Worm (Caenorhabditis elegans) whole organism, L2 larva: ENCODE data around the gene C27D6.3.

Source experiments
- C34F6.9 ChIP-seq: fragments of 150-350 bp; optimal IDR thresholded peaks from 2 replicates; lab custom pipeline; 2014; ENCODE audit warnings: missing biosample characterization, missing genetic modification characterization
- F13H6.1 ChIP-seq: sonication (generic microtip); optimal IDR thresholded peaks from 2 replicates; lab custom pipeline; 2016; ENCODE audit warnings: missing genetic modification characterization, missing compliant biosample characterization
- R02D3.7 ChIP-seq: fragments of 150-350 bp; optimal IDR thresholded peaks from 2 replicates; lab custom pipeline; 2014; ENCODE audit warnings: missing biosample characterization, missing genetic modification characterization
- Y55F3AM.14 ChIP-seq: fragments of 200-800 bp; sonication (Bioruptor generic); optimal IDR thresholded peaks from 2 replicates; lab custom pipeline; 2018; ENCODE audit warnings: mild to moderate bottlenecking, missing genetic modification characterization, missing compliant biosample characterization
- alr-1 ChIP-seq: fragments of 150-350 bp; optimal IDR thresholded peaks from 2 replicates; lab custom pipeline; 2014; ENCODE audit warnings: missing biosample characterization, missing genetic modification characterization
- aly-2 ChIP-seq: fragments of 150-350 bp; optimal IDR thresholded peaks from 2 replicates; lab custom pipeline; 2014; ENCODE audit warnings: missing biosample characterization, missing genetic modification characterization
- ama-1 ChIP-seq: fragments of 150-350 bp; optimal IDR thresholded peaks from 2 replicates; lab custom pipeline; 2018; ENCODE audit warnings: inconsistent platforms
- blmp-1 ChIP-seq: sonication (generic microtip); optimal IDR thresholded peaks from 2 replicates; lab custom pipeline; 2017; ENCODE audit warnings: missing genetic modification characterization, mild to moderate bottlenecking, missing compliant biosample characterization, antibody characterized with exemption, moderate library complexity; ENCODE audit not compliant: insufficient read depth
- ceh-16 ChIP-seq: fragments of 150-350 bp; optimal IDR thresholded peaks from 2 replicates; lab custom pipeline; 2014; ENCODE audit warnings: missing biosample characterization, missing genetic modification characterization
- ceh-82 ChIP-seq: fragments of 150-350 bp; optimal IDR thresholded peaks from 2 replicates; lab custom pipeline; 2014; ENCODE audit warnings: missing biosample characterization, missing genetic modification characterization
- crh-2 ChIP-seq: sonication (generic microtip); optimal IDR thresholded peaks from 2 replicates; lab custom pipeline; 2017; ENCODE audit warnings: missing biosample characterization, missing genetic modification characterization
- dmd-4 ChIP-seq: sonication (generic microtip); optimal IDR thresholded peaks from 2 replicates; lab custom pipeline; 2017; ENCODE audit warnings: missing biosample characterization, missing genetic modification characterization
- egl-27 ChIP-seq: sonication (generic microtip); optimal IDR thresholded peaks from 3 replicates; lab custom pipeline; 2017; ENCODE audit warnings: missing biosample characterization, missing genetic modification reagents, missing genetic modification characterization
- elt-1 ChIP-seq: fragments of 150-350 bp; optimal IDR thresholded peaks from 2 replicates; lab custom pipeline; 2014; ENCODE audit warnings: missing biosample characterization, missing genetic modification characterization
- elt-3 ChIP-seq: sonication (generic microtip); optimal IDR thresholded peaks from 2 replicates; lab custom pipeline; 2017; ENCODE audit warnings: missing biosample characterization, missing genetic modification characterization
- fos-1 ChIP-seq: fragments of 150-350 bp; optimal IDR thresholded peaks from 2 replicates; lab custom pipeline; 2014; ENCODE audit warnings: missing biosample characterization, missing genetic modification characterization
- gmeb-1 ChIP-seq: fragments of 150-350 bp; optimal IDR thresholded peaks from 2 replicates; lab custom pipeline; 2014; ENCODE audit warnings: missing biosample characterization, missing genetic modification characterization
- lin-11 ChIP-seq: fragments of 150-350 bp; sonication (generic microtip); optimal IDR thresholded peaks from 2 replicates; lab custom pipeline; 2014; ENCODE audit warnings: missing biosample characterization, missing genetic modification characterization, inconsistent platforms, mixed read lengths
- lin-13 ChIP-seq: fragments of 150-350 bp; optimal IDR thresholded peaks from 2 replicates; lab custom pipeline; 2014; ENCODE audit warnings: missing biosample characterization, missing genetic modification reagents, missing genetic modification characterization
- lin-39 ChIP-seq: fragments of 150-350 bp; optimal IDR thresholded peaks from 2 replicates; lab custom pipeline; 2014; ENCODE audit warnings: missing biosample characterization, missing genetic modification reagents, missing genetic modification characterization
- lsy-2 ChIP-seq, 2 experiments: fragments of 150-350 bp in 1 of 2; sonication (generic microtip) in 1 of 2; optimal IDR thresholded peaks; 2 replicates each; lab custom pipeline; 2014 to 2017; ENCODE audit warnings: missing biosample characterization in 2 of 2, missing genetic modification characterization in 2 of 2
- mab-5 ChIP-seq: fragments of 150-350 bp; optimal IDR thresholded peaks from 2 replicates; lab custom pipeline; 2014; ENCODE audit warnings: missing biosample characterization, missing genetic modification characterization
- mbf-1 ChIP-seq: sonication (generic microtip); optimal IDR thresholded peaks from 2 replicates; lab custom pipeline; 2017; ENCODE audit warnings: missing biosample characterization, missing genetic modification characterization
- mdl-1 ChIP-seq, 2 experiments: fragments of 150-350 bp in 1 of 2; sonication (generic microtip) in 1 of 2; optimal IDR thresholded peaks; 2 replicates each; lab custom pipeline; 2017; ENCODE audit warnings: missing biosample characterization in 2 of 2, missing genetic modification characterization in 2 of 2
- nhr-10 ChIP-seq: sonication (generic microtip); optimal IDR thresholded peaks from 2 replicates; lab custom pipeline; 2017; ENCODE audit warnings: missing biosample characterization, missing genetic modification characterization
- nhr-11 ChIP-seq: fragments of 150-350 bp; optimal IDR thresholded peaks from 2 replicates; lab custom pipeline; 2014; ENCODE audit warnings: missing biosample characterization, missing genetic modification characterization
- nhr-12 ChIP-seq: fragments of 150-350 bp; optimal IDR thresholded peaks from 2 replicates; lab custom pipeline; 2014; ENCODE audit warnings: missing biosample characterization, missing genetic modification characterization
- nhr-129 ChIP-seq: fragments of 150-350 bp; optimal IDR thresholded peaks from 2 replicates; lab custom pipeline; 2014; ENCODE audit warnings: missing biosample characterization, missing genetic modification characterization
- nhr-21 ChIP-seq: fragments of 150-350 bp; optimal IDR thresholded peaks from 2 replicates; lab custom pipeline; 2014; ENCODE audit warnings: missing biosample characterization, missing genetic modification characterization
- nhr-23 ChIP-seq: fragments of 150-350 bp; optimal IDR thresholded peaks from 2 replicates; lab custom pipeline; 2014; ENCODE audit warnings: missing biosample characterization, missing genetic modification reagents, missing genetic modification characterization
- nhr-237 ChIP-seq: fragments of 150-350 bp; optimal IDR thresholded peaks from 2 replicates; lab custom pipeline; 2014; ENCODE audit warnings: missing biosample characterization, missing genetic modification characterization
- nhr-25 ChIP-seq: fragments of 150-350 bp; sonication (generic microtip); optimal IDR thresholded peaks from 3 replicates; lab custom pipeline; 2014; ENCODE audit warnings: missing biosample characterization, missing genetic modification characterization
- nhr-6 ChIP-seq: fragments of 150-350 bp; optimal IDR thresholded peaks from 2 replicates; lab custom pipeline; 2014; ENCODE audit warnings: missing biosample characterization, missing genetic modification characterization
- nhr-77 ChIP-seq: fragments of 150-350 bp; optimal IDR thresholded peaks from 2 replicates; lab custom pipeline; 2014; ENCODE audit warnings: missing biosample characterization, missing genetic modification characterization
- peb-1 ChIP-seq: fragments of 150-350 bp; optimal IDR thresholded peaks from 2 replicates; lab custom pipeline; 2014; ENCODE audit warnings: missing biosample characterization, missing genetic modification characterization
- sem-4 ChIP-seq: fragments of 150-350 bp; optimal IDR thresholded peaks from 2 replicates; lab custom pipeline; 2014; ENCODE audit warnings: missing biosample characterization, missing genetic modification reagents, missing genetic modification characterization
- skn-1 ChIP-seq: sonication (generic microtip); optimal IDR thresholded peaks from 2 replicates; lab custom pipeline; 2017; ENCODE audit warnings: missing biosample characterization, missing genetic modification characterization
- sma-3 ChIP-seq: sonication (generic microtip); optimal IDR thresholded peaks from 2 replicates; lab custom pipeline; 2016; ENCODE audit warnings: missing genetic modification reagents, missing genetic modification characterization, missing compliant biosample characterization
- sma-9 ChIP-seq, 2 experiments: fragments of 150-350 bp in 1 of 2; sonication (generic microtip) in 1 of 2; optimal IDR thresholded peaks; 2 replicates each; lab custom pipeline; 2014 to 2016; ENCODE audit warnings: missing genetic modification characterization in 2 of 2, mild to moderate bottlenecking in 1 of 2, missing biosample characterization in 1 of 2, missing compliant biosample characterization in 1 of 2, missing genetic modification reagents in 1 of 2, moderate library complexity in 1 of 2
- unc-39 ChIP-seq: fragments of 150-350 bp; optimal IDR thresholded peaks from 2 replicates; lab custom pipeline; 2014; ENCODE audit warnings: missing biosample characterization, missing genetic modification characterization
- unc-55 ChIP-seq: fragments of 150-350 bp; sonication (generic microtip); optimal IDR thresholded peaks from 3 replicates; lab custom pipeline; 2014; ENCODE audit warnings: missing biosample characterization, missing genetic modification reagents, missing genetic modification characterization
- unc-62 ChIP-seq: fragments of 150-350 bp; optimal IDR thresholded peaks from 2 replicates; lab custom pipeline; 2014; ENCODE audit warnings: missing biosample characterization, missing genetic modification reagents, missing genetic modification characterization
- zag-1 ChIP-seq: fragments of 150-350 bp; optimal IDR thresholded peaks from 2 replicates; lab custom pipeline; 2014; ENCODE audit warnings: missing biosample characterization, missing genetic modification characterization
- ztf-1 ChIP-seq: fragments of 200-800 bp; sonication (Bioruptor generic); conservative IDR thresholded peaks from 2 replicates; pipeline ENCODE4 v1.3.6; 2022; ENCODE audit warnings: missing genetic modification characterization, missing compliant biosample characterization
- ztf-4 ChIP-seq: fragments of 150-350 bp; optimal IDR thresholded peaks from 2 replicates; lab custom pipeline; 2014; ENCODE audit warnings: missing biosample characterization, missing genetic modification characterization

C27D6.3 gene

DNA sequence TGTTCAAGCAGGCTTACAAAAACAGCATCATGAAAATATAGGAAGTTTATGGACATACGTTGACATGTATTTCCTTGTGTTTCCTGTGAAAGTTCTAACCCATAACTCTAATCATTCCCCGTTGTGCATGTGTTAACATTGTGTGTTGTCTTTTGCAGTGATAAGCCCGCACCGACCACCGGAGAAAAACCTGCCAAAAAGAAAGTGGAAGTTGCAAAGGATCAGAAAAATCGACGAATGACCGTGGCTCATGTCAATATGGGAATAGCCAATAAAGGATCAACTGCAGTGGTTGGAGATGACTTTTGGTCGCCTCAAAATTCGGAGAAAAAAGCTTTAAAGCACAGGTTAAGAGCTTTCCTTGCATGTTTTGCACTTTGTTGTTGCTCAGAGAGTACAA, 31.0 kb upstream of the C27D6.3 start:
- no peak for TF ChIP-seq crh-2
- TF ChIP-seq peb-1 (tag; lab: Kevin White, UChicago), result no peak

DNA sequence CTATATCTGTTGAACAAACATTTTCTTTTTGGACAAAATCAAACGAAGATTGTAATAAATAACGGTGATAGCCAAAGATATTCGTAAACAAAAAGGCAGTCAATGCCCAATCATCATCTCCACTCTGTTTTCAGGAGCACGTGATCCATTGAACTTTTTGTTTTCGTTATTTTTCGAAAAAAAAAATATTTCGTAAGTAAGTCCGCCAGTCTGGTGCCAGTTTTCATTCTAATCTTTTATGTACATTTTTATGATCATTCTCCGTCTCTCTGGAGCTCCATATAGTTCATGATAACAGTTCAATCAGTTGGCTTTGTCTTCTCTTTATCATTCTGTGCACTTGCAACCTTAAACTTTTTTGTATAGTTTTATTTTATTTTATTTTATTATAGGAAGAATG, 28.7 kb upstream of the C27D6.3 start, which contains the start of gene ampd-1:
Gene ampd-1, plus strand, starts transcription at position 393 of the 400 bp plus-strand sequence.
- TF ChIP-seq mdl-1 (tag; optimal IDR thresholded peaks at IDR 0.05; lab: Kevin White, UChicago), result no peak
- no peak for TF ChIP-seq dmd-4
- TF ChIP-seq crh-2, result no peak
- no peak for TF ChIP-seq nhr-10
- TF ChIP-seq sma-9 (GFP tag; optimal IDR thresholded peaks at IDR 0.05; lab: Kevin White, UChicago), result peak; percentile 30
- no peak for TF ChIP-seq sma-9 (tag; optimal IDR thresholded peaks at IDR 0.05; lab: Kevin White, UChicago)
- TF ChIP-seq nhr-23, result no peak
- no peak for TF ChIP-seq nhr-25 (tag; lab: Kevin White, UChicago)
- no peak for TF ChIP-seq ceh-82
- TF ChIP-seq blmp-1 (tag; lab: Kevin White, UChicago), result no peak
- peak; percentile 24 for TF ChIP-seq gmeb-1 (tag; lab: Kevin White, UChicago)
- no peak for TF ChIP-seq mbf-1
- no peak for TF ChIP-seq peb-1 (tag; lab: Kevin White, UChicago)
- TF ChIP-seq unc-62 (GFP tag; lab: Kevin White, UChicago), result no peak
- no peak for TF ChIP-seq lin-13
- TF ChIP-seq R02D3.7 (tag; lab: Kevin White, UChicago), result no peak
- TF ChIP-seq nhr-77, result no peak
- TF ChIP-seq ztf-4, result no peak
- no peak for TF ChIP-seq egl-27 (tag; lab: Kevin White, UChicago)
- peak; percentile 38 for TF ChIP-seq C34F6.9 (tag; lab: Kevin White, UChicago)
- TF ChIP-seq sma-3 (GFP tag; lab: Kevin White, UChicago), result peak; percentile 16
- TF ChIP-seq nhr-12, result no peak
- TF ChIP-seq nhr-237 (tag; lab: Kevin White, UChicago), result no peak
- TF ChIP-seq Y55F3AM.14 (GFP tag; lab: Kevin White, UChicago), result no peak
- peak; percentile 60 for TF ChIP-seq fos-1 (tag; lab: Kevin White, UChicago)
- no peak for TF ChIP-seq mab-5 (tag; lab: Kevin White, UChicago)
- no peak for TF ChIP-seq aly-2 (tag; lab: Kevin White, UChicago)
- no peak for TF ChIP-seq elt-3
- no peak for TF ChIP-seq alr-1 (tag; lab: Kevin White, UChicago)
- no peak for TF ChIP-seq unc-55 (GFP tag; lab: Kevin White, UChicago)
- TF ChIP-seq ama-1, result no peak
- no peak for TF ChIP-seq zag-1 (tag; lab: Kevin White, UChicago)
- TF ChIP-seq skn-1 (tag; lab: Kevin White, UChicago), result peak; percentile 6
- TF ChIP-seq nhr-21 (tag; lab: Kevin White, UChicago), result no peak
- TF ChIP-seq F13H6.1 (tag; lab: Kevin White, UChicago), result peak; percentile 27
- TF ChIP-seq sem-4 (tag; lab: Kevin White, UChicago), result no peak
- TF ChIP-seq lin-39 (tag; lab: Kevin White, UChicago), result no peak
- TF ChIP-seq elt-1 (tag; lab: Kevin White, UChicago), result no peak
- no peak for TF ChIP-seq unc-39 (tag; lab: Kevin White, UChicago)
- peak; percentile 47 for TF ChIP-seq nhr-129 (tag; lab: Kevin White, UChicago)
- no peak for TF ChIP-seq nhr-11 (tag; lab: Kevin White, UChicago)
- no peak for TF ChIP-seq ceh-16 (tag; lab: Kevin White, UChicago)
- no peak for TF ChIP-seq nhr-6
- no peak for TF ChIP-seq ztf-1 (GFP tag; lab: Robert Waterston, UW)
- TF ChIP-seq lsy-2 (tag; optimal IDR thresholded peaks at IDR 0.05; lab: Kevin White, UChicago), result no peak
- TF ChIP-seq lin-11 (tag; lab: Kevin White, UChicago), result no peak
